Fruit fly (Drosophila melanogaster) whole organism, wandering third instar larva: Measurements from ENCODE around the gene Acp32CD.

Experiments used
- Abd-B ChIP-seq: fragments of >200 bp; optimal IDR thresholded peaks from 2 replicates; lab custom pipeline; 2017; ENCODE audit warnings: missing biosample characterization, missing genetic modification characterization
- CG9705 ChIP-seq: fragments of 200-800 bp; sonication (Bioruptor generic); optimal IDR thresholded peaks from 2 replicates; lab custom pipeline; 2018; ENCODE audit warnings: missing biosample characterization, mild to moderate bottlenecking, missing genetic modification characterization
- CrebA ChIP-seq: fragments of 200-800 bp; sonication (Bioruptor generic); optimal IDR thresholded peaks from 2 replicates; lab custom pipeline; 2016; ENCODE audit warnings: missing biosample characterization, mild to moderate bottlenecking, missing genetic modification characterization, borderline replicate concordance
- Dif ChIP-seq: fragments of 200-275, 200-300 bp; sonication (Bioruptor generic); optimal IDR thresholded peaks from 2 replicates; lab custom pipeline; 2018; ENCODE audit warnings: missing biosample characterization, missing genetic modification characterization; ENCODE audit not compliant: partially characterized antibody
- GATAd ChIP-seq: sonication (Bioruptor generic); optimal IDR thresholded peaks from 2 replicates; lab custom pipeline; 2016; ENCODE audit warnings: missing biosample characterization, missing genetic modification characterization
- HLH106 ChIP-seq: fragments of 200-800 bp; optimal IDR thresholded peaks from 3 replicates; lab custom pipeline; 2019; ENCODE audit warnings: missing biosample characterization, mild to moderate bottlenecking, missing genetic modification characterization, moderate library complexity
- Hr78 ChIP-seq: fragments of >200 bp; optimal IDR thresholded peaks from 2 replicates; lab custom pipeline; 2017; ENCODE audit warnings: missing biosample characterization, missing genetic modification characterization
- Hr83 ChIP-seq: fragments of 200-300 bp; sonication (Bioruptor generic); optimal IDR thresholded peaks from 2 replicates; lab custom pipeline; 2016; ENCODE audit warnings: missing biosample characterization, mild to moderate bottlenecking, missing genetic modification characterization, moderate library complexity; ENCODE audit not compliant: poor library complexity, severe bottlenecking
- Jra ChIP-seq: sonication (Bioruptor generic); optimal IDR thresholded peaks from 2 replicates; lab custom pipeline; 2016; ENCODE audit warnings: missing biosample characterization, missing genetic modification characterization
- Rel ChIP-seq, 2 experiments: fragments of 200-800 bp; sonication (Bioruptor generic) in 1 of 2; optimal IDR thresholded peaks; 2 replicates in 1 of 2; 3 replicates in 1 of 2; lab custom pipeline; 2016 to 2019; ENCODE audit warnings: mild to moderate bottlenecking in 2 of 2, missing biosample characterization in 2 of 2, missing genetic modification characterization in 2 of 2, moderate library complexity in 1 of 2
- Sp1 ChIP-seq: fragments of 200-800 bp; sonication (Bioruptor generic); optimal IDR thresholded peaks from 3 replicates; lab custom pipeline; 2019; ENCODE audit warnings: missing biosample characterization, mild to moderate bottlenecking, missing genetic modification characterization, moderate library complexity
- br ChIP-seq: fragments of 200-800 bp; sonication (Bioruptor generic); optimal IDR thresholded peaks from 2 replicates; lab custom pipeline; 2016; ENCODE audit warnings: missing biosample characterization, missing genetic modification characterization
- dl ChIP-seq, 2 experiments: fragments of 175-275, 200-275 bp in 1 of 2; fragments of 200-275 bp in 1 of 2; sonication (Bioruptor generic); optimal IDR thresholded peaks; lab custom pipeline; 2018; ENCODE audit warnings: mild to moderate bottlenecking in 2 of 2, missing biosample characterization in 2 of 2, missing genetic modification characterization in 2 of 2, moderate library complexity in 2 of 2; ENCODE audit not compliant: partially characterized antibody in 2 of 2, insufficient read depth in 1 of 2
- dmrt93B ChIP-seq: fragments of 200-800 bp; sonication (Bioruptor generic); optimal IDR thresholded peaks from 2 replicates; lab custom pipeline; 2018; ENCODE audit warnings: missing biosample characterization, mild to moderate bottlenecking, missing genetic modification characterization
- dsf ChIP-seq: sonication (Bioruptor generic); optimal IDR thresholded peaks from 2 replicates; lab custom pipeline; 2016; ENCODE audit warnings: missing biosample characterization, missing genetic modification characterization, borderline replicate concordance
- ey ChIP-seq: fragments of 200-800 bp; sonication (Bioruptor generic); optimal IDR thresholded peaks from 2 replicates; lab custom pipeline; 2016; ENCODE audit warnings: missing biosample characterization, missing genetic modification characterization
- foxo ChIP-seq, 2 experiments: fragments of 200-800 bp; sonication (Bioruptor generic); optimal IDR thresholded peaks; 2 replicates in 1 of 2; 3 replicates in 1 of 2; lab custom pipeline; 2016 to 2017; ENCODE audit warnings: missing biosample characterization in 2 of 2, missing genetic modification characterization in 2 of 2
- fru ChIP-seq: fragments of 200-800 bp; sonication (Bioruptor generic); optimal IDR thresholded peaks from 3 replicates; lab custom pipeline; 2016; ENCODE audit warnings: missing biosample characterization, mild to moderate bottlenecking, missing genetic modification characterization
- jim ChIP-seq: fragments of 175-275, 200-325 bp; sonication (Bioruptor generic); optimal IDR thresholded peaks from 2 replicates; lab custom pipeline; 2016; ENCODE audit warnings: missing biosample characterization, mild to moderate bottlenecking, missing genetic modification characterization
- lola ChIP-seq: fragments of >200 bp; optimal IDR thresholded peaks from 2 replicates; lab custom pipeline; 2017; ENCODE audit warnings: missing biosample characterization, missing genetic modification characterization
- pan ChIP-seq: fragments of >200 bp; optimal IDR thresholded peaks from 2 replicates; lab custom pipeline; 2017
- rgr ChIP-seq: fragments of 200-800 bp; sonication (Bioruptor generic); optimal IDR thresholded peaks from 3 replicates; lab custom pipeline; 2016; ENCODE audit warnings: missing biosample characterization, mild to moderate bottlenecking, missing genetic modification characterization
- sage ChIP-seq: fragments of 200-800 bp; sonication (Bioruptor generic); optimal IDR thresholded peaks from 2 replicates; lab custom pipeline; 2016; ENCODE audit warnings: missing biosample characterization, mild to moderate bottlenecking, missing genetic modification characterization
- sv ChIP-seq: fragments of 200-800 bp; sonication (Bioruptor generic); optimal IDR thresholded peaks from 3 replicates; lab custom pipeline; 2016; ENCODE audit warnings: missing biosample characterization, missing genetic modification characterization
- tai ChIP-seq: sonication (Bioruptor generic); optimal IDR thresholded peaks from 2 replicates; lab custom pipeline; 2016; ENCODE audit warnings: missing biosample characterization, missing genetic modification characterization
- usp ChIP-seq: fragments of >200 bp; optimal IDR thresholded peaks from 2 replicates; lab custom pipeline; 2017; ENCODE audit warnings: missing biosample characterization, missing genetic modification characterization
- woc ChIP-seq: sonication (Bioruptor generic); optimal IDR thresholded peaks from 2 replicates; lab custom pipeline; 2016; ENCODE audit warnings: missing biosample characterization, mild to moderate bottlenecking, missing genetic modification characterization

The Acp32CD gene

DNA sequence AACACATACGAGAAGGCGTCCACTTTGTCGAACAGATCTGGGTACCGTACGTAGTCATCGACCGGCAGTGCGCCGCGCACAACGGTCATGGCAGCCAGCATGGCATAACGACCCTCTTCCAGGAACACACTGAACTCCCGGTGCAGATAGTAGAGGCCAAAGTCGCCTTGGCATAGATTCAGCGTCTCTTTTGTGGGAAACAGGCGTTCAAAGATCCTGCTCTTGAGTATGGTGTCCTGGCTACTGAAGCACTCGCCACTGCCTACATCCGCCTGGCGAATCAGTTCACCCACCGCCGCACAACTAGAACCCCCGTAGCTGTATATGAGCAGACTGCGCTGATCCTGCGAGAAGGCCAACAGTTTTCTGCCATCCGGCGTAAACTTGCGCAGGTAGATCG is 40.8 kb upstream of the Acp32CD start:
- no peak for TF ChIP-seq br (GFP tag; lab: Kevin White, UChicago)
- TF ChIP-seq sage (GFP tag; lab: Kevin White, UChicago): no peak
- TF ChIP-seq Dif (GFP tag; lab: Kevin White, UChicago): no peak
- no peak for TF ChIP-seq CG9705
- TF ChIP-seq sv (GFP tag; lab: Kevin White, UChicago): no peak
- no peak for TF ChIP-seq rgr (GFP tag; lab: Kevin White, UChicago)
- TF ChIP-seq Sp1: no peak
- TF ChIP-seq Hr83 (GFP tag; lab: Kevin White, UChicago): no peak
- TF ChIP-seq Abd-B: no peak
- TF ChIP-seq jim (GFP tag; lab: Kevin White, UChicago): no peak
- no peak for TF ChIP-seq Rel (GFP tag; optimal IDR thresholded peaks at IDR 0.05; lab: Kevin White, UChicago)
- TF ChIP-seq Rel (tag; optimal IDR thresholded peaks at IDR 0.05; lab: Kevin White, UChicago): no peak
- no peak for TF ChIP-seq tai (GFP tag; lab: Kevin White, UChicago)
- TF ChIP-seq lola (GFP tag; lab: Kevin White, UChicago): no peak
- no peak for TF ChIP-seq Hr78 (GFP tag; lab: Kevin White, UChicago)
- no peak for TF ChIP-seq CrebA (GFP tag; lab: Kevin White, UChicago)
- TF ChIP-seq Jra (GFP tag; lab: Kevin White, UChicago): no peak
- TF ChIP-seq usp (GFP tag; lab: Kevin White, UChicago): no peak
- no peak for TF ChIP-seq GATAd
- no peak for TF ChIP-seq fru (GFP tag; lab: Kevin White, UChicago)

DNA sequence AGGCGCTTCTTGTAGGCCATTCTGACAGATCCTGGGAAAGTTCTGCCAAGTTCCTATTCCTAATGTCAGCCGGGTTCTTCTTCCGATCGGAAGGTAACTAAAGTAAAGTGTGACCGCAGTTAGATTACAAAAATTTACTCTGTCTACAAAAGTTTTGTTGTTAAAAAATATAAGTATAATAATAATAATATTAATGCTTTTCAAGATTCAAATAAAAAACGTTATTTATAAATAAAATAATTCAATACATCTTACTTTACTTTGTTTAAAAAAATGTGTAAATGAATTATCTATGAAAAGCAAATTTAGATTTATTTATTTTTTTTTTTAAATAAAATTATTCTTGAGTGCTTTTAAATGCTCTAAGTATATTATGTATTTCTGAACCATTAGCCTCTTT is 40.2 kb upstream of the Acp32CD start, which contains the start of gene abo:
Gene abo, minus strand, starts transcription at position 101 of the 400 bp plus-strand sequence.
- no peak for TF ChIP-seq lola (GFP tag; lab: Kevin White, UChicago)
- no peak for TF ChIP-seq sv (GFP tag; lab: Kevin White, UChicago)
- no peak for TF ChIP-seq pan (lab: Kevin White, UChicago)
- TF ChIP-seq foxo (GFP tag; optimal IDR thresholded peaks at IDR 0.05; lab: Kevin White, UChicago): no peak
- TF ChIP-seq Jra (GFP tag; lab: Kevin White, UChicago): no peak
- TF ChIP-seq woc (GFP tag; lab: Kevin White, UChicago): no peak
- TF ChIP-seq HLH106 (tag; lab: Kevin White, UChicago): no peak
- no peak for TF ChIP-seq Hr78 (GFP tag; lab: Kevin White, UChicago)
- no peak for TF ChIP-seq br (GFP tag; lab: Kevin White, UChicago)
- no peak for TF ChIP-seq jim (GFP tag; lab: Kevin White, UChicago)

DNA sequence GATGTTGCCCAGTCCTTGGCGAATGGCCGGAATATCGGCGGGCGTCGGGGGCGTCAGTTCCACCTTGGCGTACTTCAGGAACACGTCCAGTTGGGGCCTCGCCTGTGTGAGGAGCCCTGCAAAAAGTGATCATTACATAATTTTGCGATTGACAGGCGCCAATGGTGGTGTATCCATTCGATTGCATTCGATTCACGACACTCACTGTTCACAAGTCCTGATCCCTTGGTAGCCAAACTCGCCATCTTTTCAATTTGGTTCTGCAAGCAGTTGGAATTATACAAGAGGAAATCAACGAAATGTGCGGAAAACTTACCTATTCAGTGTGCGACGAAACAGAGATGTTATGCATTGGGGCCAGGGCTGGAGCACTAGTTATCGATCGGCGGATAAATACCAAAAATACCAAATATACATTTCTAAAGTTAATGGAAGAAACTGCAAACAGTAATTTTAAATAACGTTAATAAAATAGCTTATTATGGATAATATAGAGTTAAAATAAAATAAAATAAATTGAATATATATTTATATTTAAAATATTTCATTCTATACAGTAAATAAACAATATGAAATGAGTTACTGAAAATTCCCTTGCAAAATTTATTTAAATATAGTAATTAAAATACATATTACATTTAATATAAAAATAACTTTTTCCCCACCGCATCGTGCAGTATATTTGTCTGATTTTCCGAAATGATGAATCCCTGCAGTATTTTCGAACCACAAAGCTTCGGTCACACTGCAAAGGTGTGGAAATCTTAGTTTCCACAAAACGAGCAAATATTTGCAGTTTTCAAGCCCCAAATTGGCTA is 39.2 kb upstream of the Acp32CD start, which contains the start of the genes ATPsynG and SCAR:
Gene ATPsynG, minus strand, starts transcription at position 354 of the 818 bp plus-strand sequence.
Gene SCAR, plus strand, starts transcription at position 727 of the 818 bp plus-strand sequence.
- TF ChIP-seq woc (GFP tag; lab: Kevin White, UChicago) (no peak), sv (GFP tag; lab: Kevin White, UChicago) (no peak)

DNA sequence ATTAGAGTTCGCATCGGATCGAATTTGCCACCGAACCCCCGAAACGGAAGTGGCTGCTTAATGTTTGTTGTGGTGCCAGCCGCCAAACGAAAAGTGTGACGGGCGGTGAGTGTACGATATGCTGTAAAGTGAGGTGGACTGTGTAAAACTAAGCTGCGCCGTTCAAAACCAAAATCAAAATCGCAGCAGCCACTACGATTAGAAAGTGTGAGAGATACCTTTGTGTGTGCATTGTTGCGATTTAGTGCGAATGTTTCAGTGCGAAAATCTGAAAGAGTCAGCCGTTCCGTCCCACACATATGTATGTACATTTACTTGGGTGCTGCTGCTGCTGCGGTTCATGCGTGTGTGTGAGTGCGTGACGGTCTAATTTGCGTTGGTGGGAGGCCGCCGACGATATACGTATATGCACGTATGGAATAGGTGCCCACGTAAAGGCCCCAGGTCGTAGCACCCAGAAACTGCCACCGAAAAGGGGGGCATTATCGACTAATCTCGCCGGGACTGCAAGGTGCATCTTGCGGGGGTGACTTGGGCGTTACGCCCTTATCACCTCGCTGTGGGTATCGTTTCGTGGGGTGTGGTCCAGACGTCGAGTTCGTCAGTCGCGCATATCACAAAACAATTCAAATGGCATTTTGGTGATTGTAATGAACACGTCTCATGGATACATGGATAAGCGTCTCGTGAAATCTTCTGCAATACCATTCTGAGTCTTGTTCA is 38.4 kb upstream of the Acp32CD start:
- no peak for TF ChIP-seq Sp1
- TF ChIP-seq Hr83 (GFP tag; lab: Kevin White, UChicago): no peak
- no peak for TF ChIP-seq pan (lab: Kevin White, UChicago)
- no peak for TF ChIP-seq ey
- TF ChIP-seq rgr (GFP tag; lab: Kevin White, UChicago): no peak
- TF ChIP-seq br (GFP tag; lab: Kevin White, UChicago): no peak
- TF ChIP-seq GATAd: no peak
- no peak for TF ChIP-seq jim (GFP tag; lab: Kevin White, UChicago)
- TF ChIP-seq dmrt93B (GFP tag; lab: Kevin White, UChicago): no peak
- no peak for TF ChIP-seq Dif (GFP tag; lab: Kevin White, UChicago)
- no peak for TF ChIP-seq dsf (GFP tag; lab: Kevin White, UChicago)
- no peak for TF ChIP-seq dl (GFP tag; optimal IDR thresholded peaks at IDR 0.05; lab: Kevin White, UChicago; ENCODE audit: insufficient read depth in 1 of 2, partially characterized antibody in 2 of 2)
